Fruit fly (Drosophila melanogaster) whole organism, embryonic: ENCODE results near the gene Hexim.
A peak's percentile ranks its signal among the peaks of the same experiment; 100 is the strongest.

Experiments
- Awh ChIP-seq: fragments of 200-800 bp; sonication (Bioruptor generic); IDR thresholded peaks from 2 replicates; pipeline ENCODE4, ENCODE4 v1.3.6; 2022; ENCODE audit warnings: missing biosample characterization, missing genetic modification characterization
- B-H2 ChIP-seq: fragments of 200-800 bp; sonication (Bioruptor generic); optimal IDR thresholded peaks from 2 replicates; lab custom pipeline; 2018; ENCODE audit warnings: missing biosample characterization, mild to moderate bottlenecking, missing genetic modification characterization
- BEAF-32 ChIP-seq: fragments of 200-800 bp; sonication (Bioruptor generic); optimal IDR thresholded peaks from 3 replicates; lab custom pipeline; 2017; ENCODE audit warnings: missing biosample characterization, missing genetic modification characterization, mild to moderate bottlenecking, moderate library complexity, missing genetic modification reagents
- Bgb ChIP-seq: fragments of 200-800 bp; sonication (Bioruptor generic); IDR thresholded peaks from 2 replicates; pipeline ENCODE4 v1.3.6; 2022; ENCODE audit warnings: missing biosample characterization, missing genetic modification characterization; ENCODE audit not compliant: partially characterized antibody
- CG10147 ChIP-seq: fragments of 200-800 bp; sonication (Bioruptor generic); optimal IDR thresholded peaks from 2 replicates; lab custom pipeline; 2019; ENCODE audit warnings: missing biosample characterization, mild to moderate bottlenecking, missing genetic modification characterization, moderate library complexity
- CG1024 ChIP-seq: fragments of 200-800 bp; sonication (Bioruptor generic); IDR thresholded peaks from 2 replicates; pipeline ENCODE4 v1.3.6; 2022; ENCODE audit warnings: missing biosample characterization, missing genetic modification characterization
- CG10321 ChIP-seq: fragments of 200-800 bp; sonication (Bioruptor generic); IDR thresholded peaks from 2 replicates; pipeline ENCODE4 v1.3.6; 2022; ENCODE audit warnings: missing biosample characterization, missing genetic modification characterization
- CG12155 ChIP-seq: fragments of 200-800 bp; sonication (Bioruptor generic); optimal IDR thresholded peaks from 3 replicates; lab custom pipeline; 2016; ENCODE audit warnings: missing biosample characterization, missing genetic modification characterization
- CG12391 ChIP-seq: fragments of 200-800 bp; sonication (Bioruptor generic); optimal IDR thresholded peaks from 3 replicates; lab custom pipeline; 2018; ENCODE audit warnings: missing biosample characterization, mild to moderate bottlenecking, missing genetic modification characterization, moderate library complexity
- CG12769 ChIP-seq: fragments of 200-800 bp; sonication (Bioruptor generic); optimal IDR thresholded peaks from 2 replicates; lab custom pipeline; 2019; ENCODE audit warnings: missing biosample characterization, mild to moderate bottlenecking, missing genetic modification characterization, moderate library complexity
- CG14014 ChIP-seq: fragments of 200-800 bp; sonication (Bioruptor generic); IDR thresholded peaks from 2 replicates; pipeline ENCODE4 v1.3.6; 2022; ENCODE audit warnings: missing biosample characterization, missing genetic modification characterization
- CG2120 ChIP-seq: fragments of 200-800 bp; sonication (Bioruptor generic); optimal IDR thresholded peaks from 3 replicates; lab custom pipeline; 2016; ENCODE audit warnings: missing biosample characterization, missing genetic modification characterization
- CG3163 ChIP-seq: fragments of 200-800 bp; sonication (Bioruptor generic); optimal IDR thresholded peaks from 3 replicates; lab custom pipeline; 2016; ENCODE audit warnings: missing biosample characterization, missing genetic modification characterization
- CG34224 ChIP-seq: fragments of 200-800 bp; sonication (Bioruptor generic); IDR thresholded peaks from 3 replicates; pipeline ENCODE4 v1.3.6; 2022; ENCODE audit warnings: missing biosample characterization, missing genetic modification characterization; ENCODE audit not compliant: partially characterized antibody
- CG4360 ChIP-seq: fragments of 200-800 bp; sonication (Bioruptor generic); IDR thresholded peaks from 2 replicates; pipeline ENCODE4 v1.3.6; 2022; ENCODE audit warnings: missing biosample characterization, missing genetic modification characterization
- CG4404 ChIP-seq: fragments of 200-800 bp; sonication (Bioruptor generic); IDR thresholded peaks from 2 replicates; pipeline ENCODE4 v1.3.6; 2022; ENCODE audit warnings: missing biosample characterization, missing genetic modification characterization
- CG4424 ChIP-seq: fragments of 200-800 bp; sonication (Bioruptor generic); optimal IDR thresholded peaks from 3 replicates; lab custom pipeline; 2016; ENCODE audit warnings: missing biosample characterization, missing genetic modification characterization
- CG6683 ChIP-seq: fragments of 200-800 bp; sonication (Bioruptor generic); optimal IDR thresholded peaks from 2 replicates; lab custom pipeline; 2017; ENCODE audit warnings: missing biosample characterization, mild to moderate bottlenecking, missing genetic modification characterization, missing genetic modification reagents
- CG6791 ChIP-seq: fragments of 200-800 bp; sonication (Bioruptor generic); IDR thresholded peaks from 3 replicates; pipeline ENCODE4 v1.3.6; 2022; ENCODE audit warnings: missing biosample characterization, missing genetic modification characterization; ENCODE audit not compliant: partially characterized antibody
- CG9609 ChIP-seq: fragments of 200-800 bp; sonication (Bioruptor generic); optimal IDR thresholded peaks from 3 replicates; lab custom pipeline; 2016; ENCODE audit warnings: missing biosample characterization, missing genetic modification characterization
- CG9797 ChIP-seq: fragments of 200-800 bp; sonication (Bioruptor generic); optimal IDR thresholded peaks from 3 replicates; lab custom pipeline; 2018; ENCODE audit warnings: missing biosample characterization, mild to moderate bottlenecking, missing genetic modification characterization
- CG9932 ChIP-seq: fragments of 200-800 bp; sonication (Bioruptor generic); IDR thresholded peaks from 2 replicates; pipeline ENCODE4 v1.3.6; 2022; ENCODE audit warnings: missing biosample characterization, missing genetic modification characterization
- CHES-1-like ChIP-seq: fragments of 200-800 bp; sonication (Bioruptor generic); optimal IDR thresholded peaks from 2 replicates; lab custom pipeline; 2016; ENCODE audit warnings: missing biosample characterization, missing genetic modification characterization
- Dad ChIP-seq: fragments of 200-800 bp; sonication (Bioruptor generic); optimal IDR thresholded peaks from 3 replicates; lab custom pipeline; 2016; ENCODE audit warnings: missing biosample characterization, missing genetic modification characterization
- Fer2 ChIP-seq: fragments of 200-800 bp; sonication (Bioruptor generic); optimal IDR thresholded peaks from 2 replicates; lab custom pipeline; 2018; ENCODE audit warnings: missing biosample characterization, mild to moderate bottlenecking, missing genetic modification characterization, moderate library complexity
- Hand ChIP-seq: fragments of 200-800 bp; sonication (Bioruptor generic); optimal IDR thresholded peaks from 2 replicates; lab custom pipeline; 2017; ENCODE audit warnings: mild to moderate bottlenecking, missing biosample characterization, missing genetic modification reagents, missing genetic modification characterization
- Hey ChIP-seq: fragments of 200-800 bp; sonication (Bioruptor generic); optimal IDR thresholded peaks from 3 replicates; lab custom pipeline; 2018; ENCODE audit warnings: missing biosample characterization, mild to moderate bottlenecking, missing genetic modification characterization
- Lim3 ChIP-seq: fragments of 200-800 bp; sonication (Bioruptor generic); IDR thresholded peaks from 2 replicates; pipeline ENCODE4 v1.3.6; 2022; ENCODE audit warnings: missing biosample characterization, missing genetic modification characterization
- NK7.1 ChIP-seq: fragments of 200-800 bp; sonication (Bioruptor generic); optimal IDR thresholded peaks from 3 replicates; lab custom pipeline; 2016; ENCODE audit warnings: missing biosample characterization, missing genetic modification characterization
- Taf1 ChIP-seq: fragments of 200-800 bp; sonication (Bioruptor generic); IDR thresholded peaks from 2 replicates; pipeline ENCODE4 v1.3.6; 2022; ENCODE audit warnings: missing biosample characterization, missing genetic modification characterization
- ac ChIP-seq: fragments of 200-800 bp; sonication (Bioruptor generic); optimal IDR thresholded peaks from 3 replicates; lab custom pipeline; 2017; ENCODE audit warnings: missing biosample characterization, mild to moderate bottlenecking, missing genetic modification characterization
- crol ChIP-seq: fragments of 200-800 bp; sonication (Bioruptor generic); IDR thresholded peaks from 2 replicates; pipeline ENCODE4 v1.3.6; 2022; ENCODE audit warnings: missing biosample characterization, missing genetic modification characterization
- crp ChIP-seq, 2 experiments: fragments of 200-800 bp; sonication (Bioruptor generic); optimal IDR thresholded peaks; 2 replicates in 1 of 2; 3 replicates in 1 of 2; lab custom pipeline; 2017; ENCODE audit warnings: missing biosample characterization in 2 of 2, missing genetic modification characterization in 2 of 2, mild to moderate bottlenecking in 1 of 2, moderate library complexity in 1 of 2
- dan ChIP-seq: fragments of 200-800 bp; sonication (Bioruptor generic); IDR thresholded peaks from 2 replicates; pipeline ENCODE4 v1.3.6; 2022; ENCODE audit warnings: missing biosample characterization, missing genetic modification characterization
- disco-r ChIP-seq: fragments of 200-800 bp; sonication (Bioruptor generic); optimal IDR thresholded peaks from 2 replicates; lab custom pipeline; 2016; ENCODE audit warnings: missing biosample characterization, missing genetic modification characterization
- fd96Cb ChIP-seq: fragments of 200-800 bp; sonication (Bioruptor generic); optimal IDR thresholded peaks from 2 replicates; lab custom pipeline; 2018; ENCODE audit warnings: missing biosample characterization, mild to moderate bottlenecking, missing genetic modification characterization, moderate library complexity
- fru ChIP-seq: fragments of >200 bp; optimal IDR thresholded peaks from 2 replicates; lab custom pipeline; 2017
- gsb-n ChIP-seq: fragments of 200-800 bp; sonication (Bioruptor generic); optimal IDR thresholded peaks from 3 replicates; lab custom pipeline; 2018; ENCODE audit warnings: missing biosample characterization, mild to moderate bottlenecking, missing genetic modification characterization
- hth ChIP-seq: fragments of >200 bp; optimal IDR thresholded peaks from 2 replicates; lab custom pipeline; 2017; ENCODE audit warnings: inconsistent platforms
- odd ChIP-seq: fragments of 200-800 bp; sonication (Bioruptor generic); optimal IDR thresholded peaks from 2 replicates; lab custom pipeline; 2017; ENCODE audit warnings: missing biosample characterization, mild to moderate bottlenecking, missing genetic modification characterization
- onecut ChIP-seq: fragments of 200-800 bp; sonication (Bioruptor generic); IDR thresholded peaks from 2 replicates; pipeline ENCODE4 v1.3.6; 2022; ENCODE audit warnings: missing biosample characterization, missing genetic modification characterization
- otp ChIP-seq: fragments of 200-800 bp; sonication (Bioruptor generic); IDR thresholded peaks from 3 replicates; pipeline ENCODE4, ENCODE4 v1.3.6; 2022; ENCODE audit warnings: missing biosample characterization, missing genetic modification characterization
- pzg ChIP-seq: fragments of 200-800 bp; sonication (Bioruptor generic); optimal IDR thresholded peaks from 3 replicates; lab custom pipeline; 2018; ENCODE audit warnings: missing biosample characterization, mild to moderate bottlenecking, missing genetic modification characterization, moderate library complexity
- repo ChIP-seq: fragments of 200-800 bp; sonication (Bioruptor generic); optimal IDR thresholded peaks from 2 replicates; lab custom pipeline; 2016; ENCODE audit warnings: missing biosample characterization, missing genetic modification characterization
- rib ChIP-seq: fragments of 200-800 bp; sonication (Bioruptor generic); IDR thresholded peaks from 2 replicates; pipeline ENCODE4 v1.3.6; 2022; ENCODE audit warnings: missing biosample characterization, missing genetic modification characterization
- salm ChIP-seq: fragments of 200-800 bp; sonication (Bioruptor generic); optimal IDR thresholded peaks from 2 replicates; lab custom pipeline; 2018; ENCODE audit warnings: missing biosample characterization, mild to moderate bottlenecking, missing genetic modification characterization
- sc ChIP-seq, 3 experiments: fragments of >200 bp in 2 of 3; fragments of 200-800 bp in 1 of 3; sonication (Bioruptor generic) in 1 of 3; optimal IDR thresholded peaks; 2 replicates in 2 of 3; 3 replicates in 1 of 3; lab custom pipeline; 2017; ENCODE audit warnings: mild to moderate bottlenecking in 1 of 3, missing biosample characterization in 1 of 3, missing genetic modification characterization in 1 of 3, missing genetic modification reagents in 1 of 3
- scrt ChIP-seq: fragments of 200-800 bp; sonication (Bioruptor generic); optimal IDR thresholded peaks from 2 replicates; lab custom pipeline; 2018; ENCODE audit warnings: missing biosample characterization, mild to moderate bottlenecking, missing genetic modification characterization, moderate library complexity
- sd ChIP-seq: fragments of 200-800 bp; sonication (Bioruptor generic); optimal IDR thresholded peaks from 3 replicates; lab custom pipeline; 2018; ENCODE audit warnings: missing biosample characterization, mild to moderate bottlenecking, missing genetic modification characterization, moderate library complexity
- sima ChIP-seq: fragments of 200-800 bp; sonication (Bioruptor generic); optimal IDR thresholded peaks from 2 replicates; lab custom pipeline; 2016; ENCODE audit warnings: missing biosample characterization, missing genetic modification characterization
- zfh1 ChIP-seq: fragments of 200-800 bp; sonication (Bioruptor generic); IDR thresholded peaks from 3 replicates; pipeline ENCODE4 v1.3.6; 2022; ENCODE audit warnings: missing biosample characterization, missing genetic modification characterization

The Hexim gene

dm6 chr3R:14674762-14675161, 15.5 kb downstream of the Hexim start (continued):
- TF ChIP-seq sima (GFP tag; lab: Kevin White, UChicago) (no peak), CG1024 (peak; percentile 61), crol (GFP tag; lab: Robert Waterston, UW) (no peak), sc (optimal IDR thresholded peaks at IDR 0.05; lab: Kevin White, UChicago) (no peak), sc (GFP tag; optimal IDR thresholded peaks at IDR 0.05; lab: Kevin White, UChicago) (peak; percentile 34), gsb-n (tag; lab: Kevin White, UChicago) (peak; percentile 76), salm (tag; lab: Kevin White, UChicago) (no peak), CG12769 (tag; lab: Kevin White, UChicago) (no peak), odd (GFP tag; lab: Kevin White, UChicago) (peak; percentile 14), CG9609 (GFP tag; lab: Kevin White, UChicago) (no peak), Hey (tag; lab: Kevin White, UChicago) (no peak), zfh1 (GFP tag; lab: Robert Waterston, UW) (peak; percentile 89), onecut (peak; percentile 50), CG14014 (GFP tag; lab: Robert Waterston, UW) (no peak), CG34224 (GFP tag; lab: Robert Waterston, UW) (no peak), fd96Cb (tag; lab: Kevin White, UChicago) (peak; percentile 64), B-H2 (GFP tag; lab: Kevin White, UChicago) (no peak), CG10147 (GFP tag; lab: Kevin White, UChicago) (no peak), NK7.1 (GFP tag; lab: Kevin White, UChicago) (no peak), BEAF-32 (GFP tag; lab: Kevin White, UChicago) (no peak), dan (GFP tag; lab: Robert Waterston, UW) (peak; percentile 63; the same call in 1 of the 2 replicates), CG4360 (GFP tag; lab: Robert Waterston, UW) (peak; percentile 40; the same call in 1 of the 2 replicates), sd (tag; lab: Kevin White, UChicago) (no peak), CG10321 (GFP tag; lab: Robert Waterston, UW) (no peak), Awh (GFP tag; lab: Robert Waterston, UW) (peak; percentile 63; the same call in 1 of the 2 replicates), Dad (no peak), CG12391 (tag; lab: Kevin White, UChicago) (peak; percentile 78), Bgb (GFP tag; lab: Robert Waterston, UW) (no peak), scrt (GFP tag; lab: Kevin White, UChicago) (no peak), CG6683 (GFP tag; lab: Kevin White, UChicago) (no peak), pzg (GFP tag; lab: Kevin White, UChicago) (no peak), CG2120 (GFP tag; lab: Kevin White, UChicago) (no peak), fru (lab: Kevin White, UChicago) (no peak), CG12155 (peak; percentile 47), ac (peak; percentile 79), CG6791 (GFP tag; lab: Robert Waterston, UW) (no peak), Fer2 (tag; lab: Kevin White, UChicago) (no peak), CG9932 (GFP tag; lab: Robert Waterston, UW) (no peak), hth (no peak), disco-r (GFP tag; lab: Kevin White, UChicago) (no peak), Lim3 (GFP tag; lab: Robert Waterston, UW) (no peak), crp (GFP tag; optimal IDR thresholded peaks at IDR 0.05; lab: Kevin White, UChicago) (no peak), CG4424 (GFP tag; lab: Kevin White, UChicago) (peak; percentile 81), rib (0 out of 2 replicates have a peak, but pooled peaks have one; percentile 39), Taf1 (GFP tag; lab: Robert Waterston, UW) (no peak), CG9797 (no peak), repo (GFP tag; lab: Kevin White, UChicago) (no peak), CHES-1-like (GFP tag; lab: Kevin White, UChicago) (no peak), CG3163 (no peak), Hand (no peak), CG4404 (GFP tag; lab: Robert Waterston, UW) (peak; percentile 93), otp (GFP tag; lab: Robert Waterston, UW) (peak; percentile 73)
